Worm (Caenorhabditis elegans) whole organism, L4 larva: ENCODE results near the gene B0244.17.

Experiments used
- D1046.2 ChIP-seq: fragments of 200-800 bp; sonication (Bioruptor generic); IDR thresholded peaks from 2 replicates; pipeline ENCODE4 v1.3.6; 2022; ENCODE audit warnings: missing genetic modification characterization, missing compliant biosample characterization
- F10B5.3 ChIP-seq: sonication (generic microtip); optimal IDR thresholded peaks from 2 replicates; lab custom pipeline; 2016; ENCODE audit warnings: mild to moderate bottlenecking, missing genetic modification characterization, missing compliant biosample characterization
- F26F4.8 ChIP-seq: fragments of 200-800 bp; sonication (Bioruptor generic); conservative IDR thresholded peaks from 2 replicates; pipeline ENCODE4 v1.3.6; 2022; ENCODE audit warnings: missing genetic modification characterization, missing compliant biosample characterization
- R02D3.7 ChIP-seq: fragments of 150-350 bp; sonication (generic microtip); optimal IDR thresholded peaks from 3 replicates; lab custom pipeline; 2014; ENCODE audit warnings: missing biosample characterization, missing genetic modification characterization
- T20F7.1 ChIP-seq: fragments of 200-800 bp; sonication (Bioruptor generic); optimal IDR thresholded peaks from 2 replicates; lab custom pipeline; 2018; ENCODE audit warnings: mild to moderate bottlenecking, missing genetic modification characterization, missing compliant biosample characterization
- Y105C5A.15 ChIP-seq: fragments of 200-800 bp; sonication (Bioruptor generic); IDR thresholded peaks from 2 replicates; pipeline ENCODE4 v1.3.6; 2022; ENCODE audit warnings: missing genetic modification characterization, missing compliant biosample characterization
- Y5F2A.4 ChIP-seq: fragments of 200-800 bp; sonication (Bioruptor generic); optimal IDR thresholded peaks from 2 replicates; lab custom pipeline; 2018; ENCODE audit warnings: mild to moderate bottlenecking, missing genetic modification characterization, missing compliant biosample characterization
- Y75B8A.6 ChIP-seq: fragments of 200-800 bp; sonication (Bioruptor generic); IDR thresholded peaks from 2 replicates; pipeline ENCODE4 v1.3.6; 2022; ENCODE audit warnings: missing genetic modification reagents, missing genetic modification characterization, missing compliant biosample characterization
- aha-1 ChIP-seq: fragments of 150-350 bp; peaks from one replicate; lab custom pipeline; 2014; ENCODE audit warnings: missing biosample characterization, missing genetic modification characterization
- ama-1 ChIP-seq: fragments of 150-350 bp; optimal IDR thresholded peaks from 2 replicates; lab custom pipeline; 2014; ENCODE audit warnings: inconsistent platforms, mixed read lengths
- daf-16 ChIP-seq, 3 experiments: sonication (generic microtip); optimal IDR thresholded peaks; 2 replicates each; lab custom pipeline; 2016 to 2017; ENCODE audit warnings: missing genetic modification characterization in 3 of 3, missing genetic modification reagents in 3 of 3, mild to moderate bottlenecking in 2 of 3, missing compliant biosample characterization in 2 of 3, missing biosample characterization in 1 of 3, moderate library complexity in 1 of 3
- dmd-8 ChIP-seq: fragments of 200-800 bp; sonication (Bioruptor generic); IDR thresholded peaks from 2 replicates; pipeline ENCODE4 v1.3.6; 2022; ENCODE audit warnings: missing genetic modification characterization, missing compliant biosample characterization
- duxl-1 ChIP-seq: sonication (generic microtip); optimal IDR thresholded peaks from 2 replicates; lab custom pipeline; 2016; ENCODE audit warnings: mild to moderate bottlenecking, missing genetic modification characterization, moderate library complexity, missing compliant biosample characterization; ENCODE audit not compliant: poor library complexity
- dve-1 ChIP-seq: sonication (generic microtip); optimal IDR thresholded peaks from 2 replicates; lab custom pipeline; 2017; ENCODE audit warnings: antibody characterized with exemption, mild to moderate bottlenecking, missing genetic modification characterization, missing compliant biosample characterization; ENCODE audit not compliant: insufficient read depth
- egl-27 ChIP-seq: sonication (generic microtip); optimal IDR thresholded peaks from 3 replicates; lab custom pipeline; 2017; ENCODE audit warnings: missing biosample characterization, missing genetic modification reagents, missing genetic modification characterization
- fos-1 ChIP-seq: fragments of 150-350 bp; optimal IDR thresholded peaks from 2 replicates; lab custom pipeline; 2014; ENCODE audit warnings: missing biosample characterization, missing genetic modification characterization
- hif-1 ChIP-seq, 2 experiments: sonication (generic microtip); optimal IDR thresholded peaks; 2 replicates each; lab custom pipeline; 2016 to 2017; ENCODE audit warnings: missing compliant biosample characterization in 2 of 2, missing genetic modification characterization in 2 of 2, missing genetic modification reagents in 2 of 2, missing genotype in 2 of 2, mild to moderate bottlenecking in 1 of 2
- hlh-30 ChIP-seq: sonication (generic microtip); optimal IDR thresholded peaks from 2 replicates; lab custom pipeline; 2017; ENCODE audit warnings: antibody characterized with exemption, mild to moderate bottlenecking, missing genetic modification characterization, missing compliant biosample characterization; ENCODE audit not compliant: insufficient read depth
- lim-7 ChIP-seq: fragments of 200-800 bp; sonication (Bioruptor generic); IDR thresholded peaks from 2 replicates; pipeline ENCODE4 v1.3.6; 2022; ENCODE audit warnings: missing genetic modification characterization, missing compliant biosample characterization
- lin-1 ChIP-seq: fragments of 200-800 bp; sonication (Bioruptor generic); IDR thresholded peaks from 2 replicates; pipeline ENCODE4 v1.3.6; 2022; ENCODE audit warnings: missing genetic modification reagents, missing genetic modification characterization, missing compliant biosample characterization
- lin-38 ChIP-seq: fragments of 200-800 bp; sonication (Bioruptor generic); IDR thresholded peaks from 2 replicates; pipeline ENCODE4 v1.3.6; 2022; ENCODE audit warnings: missing genetic modification reagents, missing genetic modification characterization, missing compliant biosample characterization
- lin-39 ChIP-seq: fragments of 150-350 bp; optimal IDR thresholded peaks from 2 replicates; lab custom pipeline; 2014; ENCODE audit warnings: missing biosample characterization, missing genetic modification reagents, missing genetic modification characterization
- madf-5 ChIP-seq, 2 experiments: fragments of 200-800 bp; sonication (Bioruptor generic); IDR thresholded peaks; 2 replicates each; pipeline ENCODE4 v1.3.6; 2022; ENCODE audit warnings: missing compliant biosample characterization in 2 of 2, missing genetic modification characterization in 2 of 2
- mdl-1 ChIP-seq, 2 experiments: fragments of 150-350 bp in 1 of 2; sonication (generic microtip) in 1 of 2; optimal IDR thresholded peaks; 2 replicates each; lab custom pipeline; 2014 to 2017; ENCODE audit warnings: missing biosample characterization in 2 of 2, missing genetic modification characterization in 2 of 2
- mes-2 ChIP-seq: sonication (generic microtip); optimal IDR thresholded peaks from 2 replicates; lab custom pipeline; 2016; ENCODE audit warnings: missing genotype, mild to moderate bottlenecking, missing genetic modification characterization, missing compliant biosample characterization; ENCODE audit not compliant: poor library complexity, severe bottlenecking
- nhr-102 ChIP-seq: sonication (generic microtip); optimal IDR thresholded peaks from 2 replicates; lab custom pipeline; 2016; ENCODE audit warnings: mild to moderate bottlenecking, missing genetic modification characterization, moderate library complexity, missing compliant biosample characterization
- nhr-11 ChIP-seq: fragments of 150-350 bp; optimal IDR thresholded peaks from 2 replicates; lab custom pipeline; 2014; ENCODE audit warnings: missing biosample characterization, missing genetic modification characterization
- nhr-28 ChIP-seq: fragments of 150-350 bp; optimal IDR thresholded peaks from 2 replicates; lab custom pipeline; 2014; ENCODE audit warnings: missing biosample characterization, missing genetic modification characterization
- nhr-48 ChIP-seq: sonication (generic microtip); optimal IDR thresholded peaks from 2 replicates; lab custom pipeline; 2016; ENCODE audit warnings: mild to moderate bottlenecking, missing genetic modification characterization, missing compliant biosample characterization
- nhr-76 ChIP-seq: fragments of 150-350 bp; optimal IDR thresholded peaks from 2 replicates; lab custom pipeline; 2014; ENCODE audit warnings: missing biosample characterization, missing genetic modification characterization
- php-3 ChIP-seq: fragments of 200-800 bp; sonication (Bioruptor generic); IDR thresholded peaks from 2 replicates; pipeline ENCODE4 v1.3.6; 2022; ENCODE audit warnings: missing genetic modification reagents, missing genetic modification characterization, missing compliant biosample characterization
- pqm-1 ChIP-seq: sonication (generic microtip); optimal IDR thresholded peaks from 2 replicates; lab custom pipeline; 2017; ENCODE audit warnings: missing biosample characterization, missing genetic modification characterization
- saeg-2 ChIP-seq: fragments of 200-800 bp; sonication (Bioruptor generic); IDR thresholded peaks from 2 replicates; pipeline ENCODE4 v1.3.6; 2022; ENCODE audit warnings: missing genetic modification reagents, missing genetic modification characterization, missing compliant biosample characterization
- sdz-12 ChIP-seq: fragments of 200-800 bp; sonication (Bioruptor generic); optimal IDR thresholded peaks from 2 replicates; lab custom pipeline; 2018; ENCODE audit warnings: mild to moderate bottlenecking, missing genetic modification characterization, missing compliant biosample characterization
- set-16 ChIP-seq: fragments of 200-800 bp; sonication (Bioruptor generic); IDR thresholded peaks from 2 replicates; pipeline ENCODE4 v1.3.6; 2022; ENCODE audit warnings: missing genetic modification reagents, missing genetic modification characterization, missing compliant biosample characterization
- tag-97 ChIP-seq: fragments of 200-800 bp; sonication (Bioruptor generic); IDR thresholded peaks from 2 replicates; pipeline ENCODE4 v1.3.6; 2022; ENCODE audit warnings: missing genetic modification characterization, missing compliant biosample characterization
- unc-62 ChIP-seq, 3 experiments: fragments of 150-350 bp in 1 of 3; sonication (generic microtip); optimal IDR thresholded peaks in 2 of 3; peaks in 1 of 3; 1 replicate in 1 of 3; 2 replicates in 2 of 3; lab custom pipeline; 2014 to 2017; ENCODE audit warnings: missing biosample characterization in 3 of 3, missing genetic modification characterization in 3 of 3, missing genetic modification reagents in 3 of 3, missing genotype in 1 of 3
- zfp-3 ChIP-seq: fragments of 200-800 bp; sonication (Bioruptor generic); conservative IDR thresholded peaks from 2 replicates; pipeline ENCODE4 v1.3.6; 2022; ENCODE audit warnings: missing genetic modification reagents, missing genetic modification characterization, missing compliant biosample characterization
- zip-2 ChIP-seq: fragments of 150-350 bp; optimal IDR thresholded peaks from 2 replicates; lab custom pipeline; 2014; ENCODE audit warnings: missing biosample characterization, missing genetic modification characterization
- ztf-7 ChIP-seq: fragments of 150-350 bp; optimal IDR thresholded peaks from 2 replicates; lab custom pipeline; 2014; ENCODE audit warnings: missing biosample characterization, missing genetic modification characterization

B0244.17 gene

DNA sequence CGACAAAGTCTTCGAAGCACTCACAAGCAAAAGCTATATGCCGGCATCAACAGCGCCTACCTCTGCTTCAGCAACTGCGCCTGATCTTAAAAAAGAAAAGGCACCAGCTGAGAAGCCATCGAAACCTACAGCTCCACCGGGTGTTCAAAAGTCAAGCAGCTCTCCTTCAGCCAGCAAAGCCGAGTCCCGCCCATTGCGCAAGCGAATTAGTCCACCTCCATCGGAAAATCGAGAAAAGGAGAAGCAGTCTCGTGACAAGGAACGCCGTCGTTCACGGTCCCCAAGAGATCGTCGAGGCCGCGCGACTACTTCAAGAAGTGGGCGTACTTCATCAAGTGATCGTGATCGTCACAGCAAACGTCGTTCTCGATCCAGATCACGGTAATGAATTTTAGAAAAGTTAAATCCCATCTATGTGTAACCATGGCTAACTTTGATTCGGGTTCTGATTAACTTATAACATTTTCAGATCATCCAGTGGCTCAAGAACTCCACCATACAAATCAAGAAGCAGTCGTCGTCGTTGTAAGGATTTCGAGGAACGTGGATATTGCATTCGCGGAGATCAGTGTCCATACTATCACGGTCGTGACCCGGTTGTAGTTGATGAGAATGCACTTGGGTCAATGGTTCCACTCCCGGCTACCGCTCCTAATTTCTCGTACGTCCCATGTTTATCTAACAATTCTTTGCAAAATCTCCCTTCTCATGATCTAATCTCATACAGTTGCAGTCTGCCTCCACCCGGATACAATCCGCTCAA lies 21.0 kb upstream of the B0244.17 start:
- TF ChIP-seq D1046.2 (GFP tag; lab: Robert Waterston, UW) (0 out of 2 replicates have a peak, but pooled peaks have one; percentile 25), saeg-2 (GFP tag; lab: Robert Waterston, UW) (no peak), hif-1 (tag; optimal IDR thresholded peaks at IDR 0.05; lab: Kevin White, UChicago) (no peak), lin-39 (tag; lab: Kevin White, UChicago) (no peak), set-16 (GFP tag; lab: Robert Waterston, UW) (peak; percentile 65), R02D3.7 (tag; lab: Kevin White, UChicago) (no peak), Y75B8A.6 (no peak), mes-2 (tag; lab: Kevin White, UChicago) (no peak), mdl-1 (tag; optimal IDR thresholded peaks at IDR 0.05; lab: Kevin White, UChicago) (no peak), unc-62 (GFP tag; optimal IDR thresholded peaks at IDR 0.05 in 1 of 2; lab: Kevin White, UChicago) (peak in 1 of 2 experiments; percentile 32), unc-62 (tag; optimal IDR thresholded peaks at IDR 0.05; lab: Kevin White, UChicago) (no peak), ztf-7 (tag; lab: Kevin White, UChicago) (no peak), fos-1 (tag; lab: Kevin White, UChicago) (no peak), aha-1 (tag; lab: Kevin White, UChicago) (peak; percentile 93), dmd-8 (GFP tag; lab: Robert Waterston, UW) (no peak), nhr-11 (tag; lab: Kevin White, UChicago) (no peak)

DNA sequence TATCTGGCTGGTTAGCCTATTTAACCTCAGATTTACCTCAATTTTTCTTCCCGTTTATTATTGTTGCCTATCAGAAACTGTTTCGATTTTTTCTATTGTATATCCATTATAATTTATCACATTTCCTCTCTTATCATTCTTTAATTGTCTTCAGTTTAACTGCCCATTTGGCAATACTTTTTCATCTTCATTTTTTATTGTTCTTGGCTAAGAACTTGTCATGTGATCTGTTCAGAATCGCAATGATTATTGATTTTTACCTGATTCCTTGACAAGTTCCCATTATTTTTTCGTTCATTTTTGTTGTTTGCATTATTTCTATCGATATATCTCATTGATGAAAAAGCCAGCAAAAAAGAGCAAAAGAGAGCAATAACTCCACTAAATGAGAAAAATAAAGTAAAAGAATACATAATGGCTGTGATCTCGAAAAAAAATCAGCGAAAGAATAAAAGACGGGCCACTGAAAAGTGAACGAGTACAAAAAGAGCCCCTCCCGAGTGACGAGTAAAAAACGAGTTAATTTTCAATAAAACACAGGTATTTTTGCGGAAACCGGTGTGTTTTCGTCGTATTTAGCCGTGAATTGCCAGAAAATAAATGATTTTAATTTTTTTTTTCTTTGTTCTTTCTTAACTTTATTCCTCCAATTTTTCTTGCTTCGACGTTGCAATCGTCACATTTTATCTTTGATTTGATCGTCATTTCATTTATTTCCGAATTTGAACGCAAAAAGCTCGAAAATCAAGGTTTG lies 18.6 kb upstream of the B0244.17 start, which contains the start of gene arf-1:
TSS of gene arf-1 (plus strand) at position 657 of the 754 bp plus-strand sequence.
- 0 out of 2 replicates have a peak, but pooled peaks have one; percentile 8 for TF ChIP-seq Y75B8A.6
- no peak for TF ChIP-seq Y5F2A.4 (GFP tag; lab: Kevin White, UChicago)
- TF ChIP-seq dve-1 (tag; lab: Kevin White, UChicago) = peak; percentile 21
- peak in 1 of 2 experiments; percentile 21 for TF ChIP-seq unc-62 (GFP tag; optimal IDR thresholded peaks at IDR 0.05 in 1 of 2; lab: Kevin White, UChicago)
- TF ChIP-seq unc-62 (tag; optimal IDR thresholded peaks at IDR 0.05; lab: Kevin White, UChicago) = no peak
- TF ChIP-seq aha-1 (tag; lab: Kevin White, UChicago) = peak; percentile 65
- no peak for TF ChIP-seq egl-27 (tag; lab: Kevin White, UChicago)
- TF ChIP-seq hlh-30 (tag; lab: Kevin White, UChicago) = peak; percentile 51
- TF ChIP-seq php-3 (GFP tag; lab: Robert Waterston, UW) = peak; percentile 76
- TF ChIP-seq duxl-1 (tag; lab: Kevin White, UChicago) = no peak
- peak; percentile 23; the same call in 1 of the 2 replicates for TF ChIP-seq lin-38
- TF ChIP-seq F26F4.8 (GFP tag; lab: Robert Waterston, UW) = no peak

DNA sequence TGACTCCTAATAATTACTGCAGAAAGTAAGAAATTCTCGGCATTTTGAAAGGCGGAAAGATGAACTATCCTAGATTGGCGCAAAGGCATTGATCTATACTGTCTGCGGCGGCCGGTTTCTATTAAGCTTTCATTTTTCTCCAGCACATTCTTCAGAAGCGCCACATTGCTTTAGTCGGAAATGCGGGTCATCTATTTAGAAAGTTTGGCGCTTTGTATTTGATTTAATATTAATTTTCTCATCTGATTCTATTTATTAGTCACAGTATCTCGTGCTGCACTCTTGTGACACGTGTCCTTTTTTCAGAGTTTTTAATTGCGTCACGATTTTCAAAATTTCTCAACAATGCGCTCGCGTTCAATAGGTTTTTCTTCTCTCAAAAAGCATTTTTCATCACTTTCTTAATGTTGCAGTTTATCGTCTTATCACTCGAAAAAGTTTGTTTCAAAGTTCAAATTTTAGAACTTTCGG lies 18.0 kb upstream of the B0244.17 start:
- TF ChIP-seq ama-1 (lab: Kevin White, UChicago) = peak; percentile 33
- no peak for TF ChIP-seq nhr-102 (tag; lab: Kevin White, UChicago)
- TF ChIP-seq T20F7.1 (GFP tag; lab: Kevin White, UChicago) = peak; percentile 64
- peak; percentile 55 for TF ChIP-seq nhr-48 (tag; lab: Kevin White, UChicago)
- no peak for TF ChIP-seq nhr-76 (tag; lab: Kevin White, UChicago)
- no peak for TF ChIP-seq F10B5.3 (tag; lab: Kevin White, UChicago)
- no peak for TF ChIP-seq lin-39 (tag; lab: Kevin White, UChicago)
- peak; percentile 16 for TF ChIP-seq pqm-1
- peak; percentile 50 for TF ChIP-seq mes-2 (tag; lab: Kevin White, UChicago)
- TF ChIP-seq hlh-30 (tag; lab: Kevin White, UChicago) = peak; percentile 74
- 0 out of 4 replicates have a peak, but pooled peaks of 1 of the 2 experiments have one; percentile 53 for TF ChIP-seq madf-5 (GFP tag; IDR thresholded peaks at IDR 0.05; lab: Robert Waterston, UW)
- TF ChIP-seq unc-62 (GFP tag; optimal IDR thresholded peaks at IDR 0.05 in 1 of 2; lab: Kevin White, UChicago) = peak in 1 of 2 experiments; percentile 76
- TF ChIP-seq unc-62 (tag; optimal IDR thresholded peaks at IDR 0.05; lab: Kevin White, UChicago) = no peak
- TF ChIP-seq aha-1 (tag; lab: Kevin White, UChicago) = peak; percentile 55
- TF ChIP-seq lim-7 (GFP tag; lab: Robert Waterston, UW) = no peak
- 0 out of 2 replicates have a peak, but pooled peaks have one; percentile 6 for TF ChIP-seq lin-1 (GFP tag; lab: Robert Waterston, UW)
- TF ChIP-seq zip-2 (tag; lab: Kevin White, UChicago) = no peak
- 0 out of 2 replicates have a peak, but pooled peaks have one; percentile 25 for TF ChIP-seq tag-97
- no peak for TF ChIP-seq Y105C5A.15 (GFP tag; lab: Robert Waterston, UW)
- TF ChIP-seq zfp-3 = peak; percentile 35; the same call in 1 of the 2 replicates
- TF ChIP-seq daf-16 (GFP tag; optimal IDR thresholded peaks at IDR 0.05; lab: Kevin White, UChicago) = no peak
- TF ChIP-seq daf-16 (tag; optimal IDR thresholded peaks at IDR 0.05; lab: Kevin White, UChicago) = peak; percentile 8
- no peak for TF ChIP-seq sdz-12
- 0 out of 2 replicates have a peak, but pooled peaks have one; percentile 24 for TF ChIP-seq Y75B8A.6
- TF ChIP-seq nhr-28 (tag; lab: Kevin White, UChicago) = no peak
